Fruit fly (Drosophila melanogaster): ENCODE results near the gene CG8191.

CG8191 gene

DNA sequence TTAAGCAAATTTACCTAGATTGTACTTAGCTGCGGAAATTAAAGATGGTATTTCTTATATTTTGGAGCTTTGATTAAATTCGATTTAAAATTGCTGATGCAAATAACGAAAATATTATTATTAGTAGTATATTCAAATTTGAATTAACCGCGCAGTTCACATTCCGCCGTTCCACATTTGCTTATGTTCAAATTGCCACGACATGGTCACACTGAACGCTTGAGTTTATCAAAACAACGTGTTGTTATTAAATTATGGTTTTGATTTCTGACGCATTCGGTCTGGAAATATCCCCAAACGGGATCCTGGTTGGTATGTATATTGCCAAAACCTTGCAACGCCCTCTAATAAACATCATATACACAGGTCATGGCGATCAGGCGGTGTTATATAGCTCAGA, 37.5 kb downstream of the CG8191 start, which contains the start of gene CG33172:
TSS of gene CG33172 (plus strand) at position 208 of the 400 bp plus-strand sequence.
- no peak for TF ChIP-seq CTCF (optimal IDR thresholded peaks at IDR 0.05)
- no peak for TF ChIP-seq CG8478 (optimal IDR thresholded peaks at IDR 0.05)

DNA sequence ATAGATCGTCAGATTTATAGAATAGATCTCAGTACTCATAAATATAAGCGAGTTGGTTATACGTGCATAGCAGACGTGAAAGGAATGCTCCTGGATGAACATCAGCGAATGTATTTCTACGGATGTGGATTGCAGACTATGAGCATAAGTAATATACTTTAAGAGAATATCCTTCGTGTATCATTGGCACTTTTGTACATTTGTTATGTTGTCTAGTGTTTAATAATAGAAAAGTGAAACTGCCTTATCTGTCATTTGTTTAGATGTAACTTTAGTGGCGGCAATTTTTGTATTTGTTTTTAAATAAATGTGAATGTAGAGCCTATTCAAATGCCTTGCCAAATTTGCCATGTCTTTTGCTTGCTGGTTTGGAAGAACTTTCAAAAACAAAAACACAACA, 40.7 kb downstream of the CG8191 start, which contains the start of gene CG43672:
TSS of gene CG43672 (plus strand) at position 301 of the 400 bp plus-strand sequence.
- TF ChIP-seq CG8478 (optimal IDR thresholded peaks at IDR 0.05) (no peak), CTCF (optimal IDR thresholded peaks at IDR 0.05) (no peak)

DNA sequence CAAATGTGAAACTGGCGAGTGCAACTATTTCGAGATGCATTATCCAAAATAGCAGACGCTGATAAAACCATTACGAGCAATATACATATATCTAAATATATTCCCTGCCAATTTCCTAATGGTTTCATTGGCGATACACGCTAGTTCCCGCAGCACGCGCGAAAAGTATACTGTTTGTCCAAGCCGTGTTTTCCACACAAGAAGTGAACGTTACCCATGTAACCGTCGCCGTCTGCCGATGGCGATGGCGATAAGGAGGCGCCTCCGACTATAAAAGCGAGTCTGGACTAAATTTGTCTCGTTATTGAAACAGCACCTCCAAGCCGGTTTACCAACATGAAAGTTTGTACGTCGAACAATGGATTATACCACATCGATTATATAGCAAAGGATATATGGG, 46.9 kb downstream of the CG8191 start, which contains the start of gene CG43673:
TSS of gene CG43673 (plus strand) at position 301 of the 400 bp plus-strand sequence.
- no peak for TF ChIP-seq CG8478 (optimal IDR thresholded peaks at IDR 0.05)
